ENCODE assay signal across 6 worm cellular contexts in the genomic region with DNA sequence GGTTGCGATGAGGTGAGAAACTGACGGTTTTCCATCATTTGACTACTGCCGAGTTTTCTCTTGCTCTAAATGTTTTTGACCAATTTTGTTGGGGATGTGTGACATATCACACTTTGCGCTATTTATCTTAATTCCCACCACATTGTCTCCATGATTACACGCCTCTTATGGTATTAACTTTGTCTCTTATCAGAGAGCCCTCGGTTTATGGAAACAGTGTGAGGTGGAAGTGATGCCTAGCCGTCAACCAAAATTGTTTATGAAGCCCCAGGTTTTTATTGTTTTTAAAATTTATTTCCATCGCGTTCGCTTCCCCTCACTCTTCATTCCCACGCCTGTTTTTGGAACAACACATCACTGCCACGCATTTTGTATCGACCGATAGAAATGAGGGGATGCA.
TF ChIP-seq lines count a peak whose summit lies in the region.

No protein-coding gene starts in this region.

TF ChIP-seq in whole organism, L1 larva, 84 proteins besides CTCF, POLR2A, EP300 and RAD21:
- TF ChIP-seq nhr-84 (tag; optimal IDR thresholded peaks at IDR 0.05; lab: Kevin White, UChicago), result no peak
- peak; percentile 63 for TF ChIP-seq elt-2 (tag; optimal IDR thresholded peaks at IDR 0.05; lab: Kevin White, UChicago)

TF ChIP-seq in whole organism, L2 larva, 48 proteins besides CTCF, POLR2A, EP300 and RAD21:
- no peak for TF ChIP-seq blmp-1 (tag; optimal IDR thresholded peaks at IDR 0.05; lab: Kevin White, UChicago; ENCODE audit: insufficient read depth)
- TF ChIP-seq fos-1 (tag; optimal IDR thresholded peaks at IDR 0.05; lab: Kevin White, UChicago), result peak; percentile 17
- no peak for TF ChIP-seq skn-1 (tag; optimal IDR thresholded peaks at IDR 0.05; lab: Kevin White, UChicago)
- no peak for TF ChIP-seq C34F6.9 (tag; optimal IDR thresholded peaks at IDR 0.05; lab: Kevin White, UChicago)
- peak; percentile 22 for TF ChIP-seq sma-9 (GFP tag; optimal IDR thresholded peaks at IDR 0.05; lab: Kevin White, UChicago)
- no peak for TF ChIP-seq sma-9 (tag; optimal IDR thresholded peaks at IDR 0.05; lab: Kevin White, UChicago)
- no peak for TF ChIP-seq lin-11 (tag; optimal IDR thresholded peaks at IDR 0.05; lab: Kevin White, UChicago)

TF ChIP-seq in whole organism, L3 larva, 47 proteins besides CTCF, POLR2A, EP300 and RAD21:
- TF ChIP-seq egl-5 (tag; optimal IDR thresholded peaks at IDR 0.05; lab: Kevin White, UChicago) (no peak), skn-1 (tag; optimal IDR thresholded peaks at IDR 0.05; lab: Kevin White, UChicago) (no peak), ceh-9 (tag; optimal IDR thresholded peaks at IDR 0.05; lab: Kevin White, UChicago) (no peak), pqm-1 (tag; optimal IDR thresholded peaks at IDR 0.05; lab: Kevin White, UChicago) (peak; percentile 34), nhr-25 (tag; optimal IDR thresholded peaks at IDR 0.05; lab: Kevin White, UChicago) (no peak), lin-39 (tag; optimal IDR thresholded peaks at IDR 0.05; lab: Kevin White, UChicago) (no peak), fos-1 (tag; optimal IDR thresholded peaks at IDR 0.05; lab: Kevin White, UChicago) (no peak), snpc-4 (tag; optimal IDR thresholded peaks at IDR 0.05; lab: Kevin White, UChicago) (no peak), zag-1 (tag; optimal IDR thresholded peaks at IDR 0.05; lab: Kevin White, UChicago) (no peak), ama-1 (optimal IDR thresholded peaks at IDR 0.05; lab: Kevin White, UChicago) (no peak), elt-2 (tag; optimal IDR thresholded peaks at IDR 0.05; lab: Kevin White, UChicago) (peak; percentile 73), fkh-2 (tag; optimal IDR thresholded peaks at IDR 0.05; lab: Kevin White, UChicago) (no peak), nhr-28 (tag; optimal IDR thresholded peaks at IDR 0.05; lab: Kevin White, UChicago) (no peak), jun-1 (tag; optimal IDR thresholded peaks at IDR 0.05; lab: Kevin White, UChicago) (peak; percentile 30), tbx-2 (tag; optimal IDR thresholded peaks at IDR 0.05; lab: Kevin White, UChicago) (no peak)

TF ChIP-seq in whole organism, L4 larva, 104 proteins besides CTCF, POLR2A, EP300 and RAD21 (continues in another document):
- TF ChIP-seq T20F7.1 (GFP tag; optimal IDR thresholded peaks at IDR 0.05; lab: Kevin White, UChicago) (no peak), nhr-6 (tag; optimal IDR thresholded peaks at IDR 0.05; lab: Kevin White, UChicago) (no peak), tra-1 (GFP tag; IDR thresholded peaks at IDR 0.05; lab: Robert Waterston, UW) (peak; percentile 71), mes-2 (tag; optimal IDR thresholded peaks at IDR 0.05; lab: Kevin White, UChicago; ENCODE audit: poor library complexity, severe bottlenecking) (peak; percentile 31), lin-39 (tag; optimal IDR thresholded peaks at IDR 0.05; lab: Kevin White, UChicago) (no peak), mxl-2 (GFP tag; conservative IDR thresholded peaks at IDR 0.05; lab: Robert Waterston, UW) (no peak), D1046.2 (GFP tag; IDR thresholded peaks at IDR 0.05; lab: Robert Waterston, UW) (no peak), dve-1 (tag; optimal IDR thresholded peaks at IDR 0.05; lab: Kevin White, UChicago; ENCODE audit: insufficient read depth) (peak; percentile 11), F37D6.2 (tag; optimal IDR thresholded peaks at IDR 0.05; lab: Kevin White, UChicago) (no peak), pha-4 (GFP tag; IDR thresholded peaks at IDR 0.05; lab: Robert Waterston, UW) (0 out of 2 replicates have a peak, but pooled peaks have one; percentile 40), pha-4 (tag; optimal IDR thresholded peaks at IDR 0.05; lab: Kevin White, UChicago) (no peak), nhr-42 (GFP tag; IDR thresholded peaks at IDR 0.05; lab: Robert Waterston, UW) (no peak), dpl-1 (GFP tag; optimal IDR thresholded peaks at IDR 0.05; lab: Kevin White, UChicago) (no peak), hlh-11 (tag; optimal IDR thresholded peaks at IDR 0.05; lab: Kevin White, UChicago) (peak; percentile 33), hlh-30 (tag; optimal IDR thresholded peaks at IDR 0.05; lab: Kevin White, UChicago; ENCODE audit: insufficient read depth) (peak; percentile 5), madf-5 (GFP tag; IDR thresholded peaks at IDR 0.05; lab: Robert Waterston, UW) (no peak), daf-19 (GFP tag; conservative IDR thresholded peaks at IDR 0.05; lab: Robert Waterston, UW) (no peak), snpc-4 (tag; optimal IDR thresholded peaks at IDR 0.05; lab: Kevin White, UChicago) (no peak), nhr-111 (GFP tag; optimal IDR thresholded peaks at IDR 0.05; lab: Kevin White, UChicago) (no peak), skn-1 (tag; optimal IDR thresholded peaks at IDR 0.05; lab: Kevin White, UChicago) (no peak), hmg-1.1 (GFP tag; IDR thresholded peaks at IDR 0.05; lab: Robert Waterston, UW) (no peak)

TF ChIP-seq in whole organism, late embryonic, 69 proteins besides CTCF, POLR2A, EP300 and RAD21:
- TF ChIP-seq ahr-1 (tag; optimal IDR thresholded peaks at IDR 0.05; lab: Kevin White, UChicago), result no peak
- TF ChIP-seq elt-2 (tag; optimal IDR thresholded peaks at IDR 0.05; lab: Kevin White, UChicago), result peak; percentile 4

TF ChIP-seq in whole organism, young adult, 124 proteins besides CTCF, POLR2A, EP300 and RAD21:
- TF ChIP-seq F39B2.1 (GFP tag; IDR thresholded peaks at IDR 0.05; lab: Robert Waterston, UW) (no peak), snpc-3.4 (tag; optimal IDR thresholded peaks at IDR 0.05; lab: Kevin White, UChicago) (no peak), zfh-2 (GFP tag; conservative IDR thresholded peaks at IDR 0.05; lab: Robert Waterston, UW) (no peak), let-607 (tag; optimal IDR thresholded peaks at IDR 0.05; lab: Kevin White, UChicago) (no peak), Y56A3A.18 (GFP tag; IDR thresholded peaks at IDR 0.05; lab: Robert Waterston, UW) (no peak), nhr-80 (tag; optimal IDR thresholded peaks at IDR 0.05; lab: Kevin White, UChicago) (peak; percentile 46), hsf-1 (GFP tag; IDR thresholded peaks at IDR 0.05; lab: Robert Waterston, UW) (no peak)
